Worm (Caenorhabditis elegans): Measurements from ENCODE around the gene gsnl-1.

The gsnl-1 gene

ce11 chrV:9496742-9497141 lies at the start of gene gsnl-1:
TSS of gene gsnl-1 (plus strand) at chrV:9497042.
- TF ChIP-seq dao-5 (tag; optimal IDR thresholded peaks at IDR 0.05) (no peak), W03F9.2 (tag; optimal IDR thresholded peaks at IDR 0.05) (no peak), him-1 (tag; optimal IDR thresholded peaks at IDR 0.05) (no peak)

- TF ChIP-seq him-1 (tag; optimal IDR thresholded peaks at IDR 0.05) (no peak), dao-5 (tag; optimal IDR thresholded peaks at IDR 0.05) (no peak), W03F9.2 (tag; optimal IDR thresholded peaks at IDR 0.05) (no peak)
These were observed 45.4 kb upstream of the gsnl-1 start for ce11 chrV:9451485-9451884.

ce11 chrV:9453333-9453732 lies 43.5 kb upstream of the gsnl-1 start:
- no peak for TF ChIP-seq dao-5 (tag; optimal IDR thresholded peaks at IDR 0.05)
- no peak for TF ChIP-seq him-1 (tag; optimal IDR thresholded peaks at IDR 0.05)
- TF ChIP-seq W03F9.2 (tag; optimal IDR thresholded peaks at IDR 0.05) = no peak

ce11 chrV:9453933-9454332 lies 42.9 kb upstream of the gsnl-1 start:
- TF ChIP-seq dao-5 (tag; optimal IDR thresholded peaks at IDR 0.05) = no peak
- TF ChIP-seq him-1 (tag; optimal IDR thresholded peaks at IDR 0.05) = no peak
- TF ChIP-seq W03F9.2 (tag; optimal IDR thresholded peaks at IDR 0.05) = no peak

ce11 chrV:9457535-9457934 lies 39.3 kb upstream of the gsnl-1 start:
- no peak for TF ChIP-seq dao-5 (tag; optimal IDR thresholded peaks at IDR 0.05)
- no peak for TF ChIP-seq W03F9.2 (tag; optimal IDR thresholded peaks at IDR 0.05)
- TF ChIP-seq him-1 (tag; optimal IDR thresholded peaks at IDR 0.05) = no peak

- TF ChIP-seq him-1 (tag; optimal IDR thresholded peaks at IDR 0.05) (no peak), dao-5 (tag; optimal IDR thresholded peaks at IDR 0.05) (no peak), W03F9.2 (tag; optimal IDR thresholded peaks at IDR 0.05) (no peak)
These were observed 34.2 kb upstream of the gsnl-1 start, which contains the start of gene F07D3.3 for ce11 chrV:9462605-9463004. TSS of gene F07D3.3 (minus strand) at chrV:9462705.

ce11 chrV:9465529-9465928 lies 31.3 kb upstream of the gsnl-1 start:
- TF ChIP-seq W03F9.2 (tag; optimal IDR thresholded peaks at IDR 0.05) (no peak), dao-5 (tag; optimal IDR thresholded peaks at IDR 0.05) (no peak), him-1 (tag; optimal IDR thresholded peaks at IDR 0.05) (no peak)

- TF ChIP-seq him-1 (tag; optimal IDR thresholded peaks at IDR 0.05) = no peak
- TF ChIP-seq W03F9.2 (tag; optimal IDR thresholded peaks at IDR 0.05) = no peak
- no peak for TF ChIP-seq dao-5 (tag; optimal IDR thresholded peaks at IDR 0.05)
These were observed 25.2 kb upstream of the gsnl-1 start, which contains the start of gene flp-6 for ce11 chrV:9471675-9472074. TSS of gene flp-6 (plus strand) at chrV:9471975.

ce11 chrV:9473924-9474323 lies 22.9 kb upstream of the gsnl-1 start:
- TF ChIP-seq W03F9.2 (tag; optimal IDR thresholded peaks at IDR 0.05) (no peak), dao-5 (tag; optimal IDR thresholded peaks at IDR 0.05) (no peak), him-1 (tag; optimal IDR thresholded peaks at IDR 0.05) (no peak)

- no peak for TF ChIP-seq W03F9.2 (tag; optimal IDR thresholded peaks at IDR 0.05)
- TF ChIP-seq him-1 (tag; optimal IDR thresholded peaks at IDR 0.05) = no peak
- no peak for TF ChIP-seq dao-5 (tag; optimal IDR thresholded peaks at IDR 0.05)
These were observed 19.0 kb upstream of the gsnl-1 start, which contains the start of gene nas-3 for ce11 chrV:9477863-9478262. TSS of gene nas-3 (plus strand) at chrV:9478163.

- TF ChIP-seq him-1 (tag; optimal IDR thresholded peaks at IDR 0.05) = no peak
- no peak for TF ChIP-seq dao-5 (tag; optimal IDR thresholded peaks at IDR 0.05)
- no peak for TF ChIP-seq W03F9.2 (tag; optimal IDR thresholded peaks at IDR 0.05)
These were observed 16.3 kb upstream of the gsnl-1 start, which contains the start of gene K06A4.6 for ce11 chrV:9480566-9480965. TSS of gene K06A4.6 (minus strand) at chrV:9480666.

- no peak for TF ChIP-seq dao-5 (tag; optimal IDR thresholded peaks at IDR 0.05)
These were observed 13.0 kb upstream of the gsnl-1 start, which contains the start of gene K06A4.2 for ce11 chrV:9483738-9484256. TSS of gene K06A4.2 (plus strand) at chrV:9484206.

ce11 chrV:9485508-9485907 lies 11.3 kb upstream of the gsnl-1 start:
- TF ChIP-seq W03F9.2 (tag; optimal IDR thresholded peaks at IDR 0.05) (no peak), him-1 (tag; optimal IDR thresholded peaks at IDR 0.05) (no peak), dao-5 (tag; optimal IDR thresholded peaks at IDR 0.05) (no peak)

ce11 chrV:9489411-9489810 lies 7.4 kb upstream of the gsnl-1 start, which contains the start of gene K06A4.10:
TSS of gene K06A4.10 (minus strand) at chrV:9489800.
- TF ChIP-seq W03F9.2 (tag; optimal IDR thresholded peaks at IDR 0.05) (no peak), dao-5 (tag; optimal IDR thresholded peaks at IDR 0.05) (no peak), him-1 (tag; optimal IDR thresholded peaks at IDR 0.05) (no peak)

All from whole organism, L4/young adult.